Fruit fly (Drosophila melanogaster): ENCODE data around the gene Ca-beta.

Gene Ca-beta

dm6 chr2L:11113011-11113528 lies 90.3 kb downstream of the Ca-beta start, which contains the start of gene Idua (continued):
- TF ChIP-seq vvl (GFP tag; IDR thresholded peaks at IDR 0.05) (peak; percentile 50), CG17359 (tag; optimal IDR thresholded peaks at IDR 0.05) (peak; percentile 69), al (GFP tag; IDR thresholded peaks at IDR 0.05) (peak; percentile 39; the same call in 1 of the 2 replicates), CG30403 (GFP tag; optimal IDR thresholded peaks at IDR 0.05) (peak; percentile 77), Ets65A (GFP tag) (peak; percentile 90), bab2 (GFP tag; optimal IDR thresholded peaks at IDR 0.05) (peak; percentile 34), CG12659 (GFP tag; optimal IDR thresholded peaks at IDR 0.05) (peak; percentile 83), CG12155 (GFP tag; optimal IDR thresholded peaks at IDR 0.05) (peak; percentile 36), Hand (GFP tag; optimal IDR thresholded peaks at IDR 0.05) (peak; percentile 86), CG13894 (tag; optimal IDR thresholded peaks at IDR 0.05) (peak; percentile 22), CG8944 (GFP tag; optimal IDR thresholded peaks at IDR 0.05) (peak; percentile 15), CG2116 (GFP tag; optimal IDR thresholded peaks at IDR 0.05) (peak; percentile 22), CG16863 (GFP tag; optimal IDR thresholded peaks at IDR 0.05) (peak; percentile 27), NfI (GFP tag; optimal IDR thresholded peaks at IDR 0.05) (peak; percentile 69), grau (tag; optimal IDR thresholded peaks at IDR 0.05) (peak; percentile 83), btn (GFP tag; optimal IDR thresholded peaks at IDR 0.05) (no peak), HmgZ (tag; optimal IDR thresholded peaks at IDR 0.05) (peak; percentile 58), pros (GFP tag; optimal IDR thresholded peaks at IDR 0.05) (peak; percentile 6), CG14014 (GFP tag; IDR thresholded peaks at IDR 0.05) (peak; percentile 77), run (tag; optimal IDR thresholded peaks at IDR 0.05) (peak; percentile 29), da (GFP tag; optimal IDR thresholded peaks at IDR 0.05) (peak; percentile 11), Dek (tag; optimal IDR thresholded peaks at IDR 0.05) (peak; percentile 63), CG31224 (GFP tag; IDR thresholded peaks at IDR 0.05) (0 out of 2 replicates have a peak, but pooled peaks have one; percentile 30), CG13424 (tag; optimal IDR thresholded peaks at IDR 0.05) (peak; percentile 85), CG10209 (GFP tag; optimal IDR thresholded peaks at IDR 0.05) (peak; percentile 70), CG15479 (GFP tag; optimal IDR thresholded peaks at IDR 0.05) (no peak), CG8924 (tag; optimal IDR thresholded peaks at IDR 0.05) (peak; percentile 81), CG6254 (GFP tag; optimal IDR thresholded peaks at IDR 0.05) (peak; percentile 70), vfl (GFP tag; optimal IDR thresholded peaks at IDR 0.05) (peak; percentile 32), peb (GFP tag; IDR thresholded peaks at IDR 0.05) (peak; percentile 61), ewg (GFP tag; optimal IDR thresholded peaks at IDR 0.05) (peak; percentile 39), nau (GFP tag; optimal IDR thresholded peaks at IDR 0.05) (no peak), Dref (GFP tag; IDR thresholded peaks at IDR 0.05) (no peak), seq (GFP tag; IDR thresholded peaks at IDR 0.05) (peak; percentile 63; the same call in 1 of the 2 replicates), tio (GFP tag; optimal IDR thresholded peaks at IDR 0.05) (peak; percentile 55), CG31388 (GFP tag; optimal IDR thresholded peaks at IDR 0.05) (peak; percentile 12), Pdp1 (GFP tag; optimal IDR thresholded peaks at IDR 0.05) (peak; percentile 15 to 19), Oaz (GFP tag; IDR thresholded peaks at IDR 0.05) (0 out of 2 replicates have a peak, but pooled peaks have one; percentile 5), CG7556 (GFP tag; optimal IDR thresholded peaks at IDR 0.05) (peak; percentile 93), HHEX (GFP tag; optimal IDR thresholded peaks at IDR 0.05) (peak; percentile 70), gsb (GFP tag; IDR thresholded peaks at IDR 0.05) (peak; percentile 40; the same call in 1 of the 2 replicates), ara (GFP tag; IDR thresholded peaks at IDR 0.05) (0 out of 2 replicates have a peak, but pooled peaks have one; percentile 3), CG18011 (GFP tag; optimal IDR thresholded peaks at IDR 0.05) (peak; percentile 41), sens (GFP tag) (peak; percentile 90), CG12769 (tag; optimal IDR thresholded peaks at IDR 0.05) (no peak), CG17912 (GFP tag; optimal IDR thresholded peaks at IDR 0.05) (no peak), Gug (GFP tag; IDR thresholded peaks at IDR 0.05) (peak; percentile 69), dysf (GFP tag; IDR thresholded peaks at IDR 0.05) (peak; percentile 66; the same call in 2 of the 3 replicates), CG34376 (GFP tag; optimal IDR thresholded peaks at IDR 0.05) (peak; percentile 75), ci (GFP tag; IDR thresholded peaks at IDR 0.05) (peak; percentile 61; the same call in 1 of the 3 replicates)
